Comparison of ENCODE assay signal across 4 worm cellular contexts in the genomic region with DNA sequence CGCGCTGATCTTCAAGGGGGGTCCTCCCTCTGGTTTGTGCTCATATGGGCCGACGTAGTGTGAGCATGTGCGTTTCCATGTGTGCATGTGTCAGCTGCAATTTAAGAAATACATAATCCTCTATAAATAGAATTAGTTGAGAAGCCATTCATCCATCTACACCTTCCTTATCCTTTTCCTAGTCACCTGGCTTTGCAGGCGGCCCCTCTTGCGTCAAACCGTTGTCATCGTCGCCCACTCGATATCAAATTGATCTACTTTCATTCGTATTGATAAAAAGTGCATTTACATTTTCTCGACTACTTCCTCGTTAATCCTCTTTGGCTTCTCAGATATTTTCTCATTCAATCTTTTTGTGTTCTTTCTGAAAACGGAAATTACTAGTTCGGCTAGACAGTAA.
TF ChIP-seq lines count a peak whose summit lies in the region.

No protein-coding gene starts in this region.

TF ChIP-seq in whole organism, L1 larva, 84 proteins besides CTCF, POLR2A, EP300 and RAD21:
- TF ChIP-seq ceh-82 (tag; optimal IDR thresholded peaks at IDR 0.05; lab: Kevin White, UChicago), result peak in 1 of 3 experiments; percentile 8
- TF ChIP-seq sox-4 (tag; optimal IDR thresholded peaks at IDR 0.05; lab: Kevin White, UChicago), result peak; percentile 23
- TF ChIP-seq fkh-8 (tag; optimal IDR thresholded peaks at IDR 0.05; lab: Kevin White, UChicago), result peak; percentile 66
- TF ChIP-seq dsc-1 (tag; optimal IDR thresholded peaks at IDR 0.05; lab: Kevin White, UChicago), result peak; percentile 88
- peak; percentile 49 for TF ChIP-seq nhr-71 (tag; optimal IDR thresholded peaks at IDR 0.05; lab: Kevin White, UChicago)
- TF ChIP-seq unc-86 (tag; optimal IDR thresholded peaks at IDR 0.05; lab: Kevin White, UChicago), result no peak
- TF ChIP-seq ceh-8 (GFP tag; optimal IDR thresholded peaks at IDR 0.05; lab: Kevin White, UChicago), result no peak
- peak; percentile 45 for TF ChIP-seq nhr-47 (tag; optimal IDR thresholded peaks at IDR 0.05; lab: Kevin White, UChicago)

TF ChIP-seq in whole organism, L2 larva, 48 proteins besides CTCF, POLR2A, EP300 and RAD21:
- TF ChIP-seq lsy-2 (tag; optimal IDR thresholded peaks at IDR 0.05; lab: Kevin White, UChicago) (peak in 1 of 2 experiments; percentile 10), alr-1 (tag; optimal IDR thresholded peaks at IDR 0.05; lab: Kevin White, UChicago) (no peak), nhr-25 (tag; optimal IDR thresholded peaks at IDR 0.05; lab: Kevin White, UChicago) (no peak), R02D3.7 (tag; optimal IDR thresholded peaks at IDR 0.05; lab: Kevin White, UChicago) (no peak), lin-11 (tag; optimal IDR thresholded peaks at IDR 0.05; lab: Kevin White, UChicago) (no peak), sma-9 (GFP tag; optimal IDR thresholded peaks at IDR 0.05; lab: Kevin White, UChicago) (peak; percentile 41), sma-9 (tag; optimal IDR thresholded peaks at IDR 0.05; lab: Kevin White, UChicago) (no peak), ama-1 (optimal IDR thresholded peaks at IDR 0.05; lab: Kevin White, UChicago) (no peak), mdl-1 (tag; optimal IDR thresholded peaks at IDR 0.05; lab: Kevin White, UChicago) (no peak)

TF ChIP-seq in whole organism, L3 larva, 47 proteins besides CTCF, POLR2A, EP300 and RAD21:
- TF ChIP-seq nhr-23 (tag; optimal IDR thresholded peaks at IDR 0.05; lab: Kevin White, UChicago) (peak; percentile 41), ceh-28 (tag; optimal IDR thresholded peaks at IDR 0.05; lab: Kevin White, UChicago) (no peak)

TF ChIP-seq in whole organism, L4 larva, 104 proteins besides CTCF, POLR2A, EP300 and RAD21:
- no peak for TF ChIP-seq zfp-2 (tag; optimal IDR thresholded peaks at IDR 0.05; lab: Kevin White, UChicago)
- no peak for TF ChIP-seq ctbp-1 (GFP tag; IDR thresholded peaks at IDR 0.05; lab: Robert Waterston, UW)
- TF ChIP-seq zip-11 (GFP tag; IDR thresholded peaks at IDR 0.05; lab: Robert Waterston, UW), result no peak
- TF ChIP-seq Y48G9A.11 (GFP tag; IDR thresholded peaks at IDR 0.05; lab: Robert Waterston, UW), result no peak
- no peak for TF ChIP-seq zip-2 (tag; optimal IDR thresholded peaks at IDR 0.05; lab: Kevin White, UChicago)
- peak; percentile 37 for TF ChIP-seq mxl-3 (GFP tag; optimal IDR thresholded peaks at IDR 0.05; lab: Kevin White, UChicago)
- TF ChIP-seq Y75B8A.6 (GFP tag; IDR thresholded peaks at IDR 0.05; lab: Robert Waterston, UW), result no peak
- no peak for TF ChIP-seq nhr-111 (GFP tag; optimal IDR thresholded peaks at IDR 0.05; lab: Kevin White, UChicago)
- peak; percentile 44 for TF ChIP-seq nhr-28 (tag; optimal IDR thresholded peaks at IDR 0.05; lab: Kevin White, UChicago)
- no peak for TF ChIP-seq tra-1 (GFP tag; IDR thresholded peaks at IDR 0.05; lab: Robert Waterston, UW)
- no peak for TF ChIP-seq F26F4.8 (GFP tag; conservative IDR thresholded peaks at IDR 0.05; lab: Robert Waterston, UW)
- TF ChIP-seq mep-1 (tag; optimal IDR thresholded peaks at IDR 0.05; lab: Kevin White, UChicago), result no peak
- TF ChIP-seq F44E2.7 (GFP tag; IDR thresholded peaks at IDR 0.05; lab: Robert Waterston, UW), result no peak
- no peak for TF ChIP-seq lin-13 (GFP tag; optimal IDR thresholded peaks at IDR 0.05; lab: Kevin White, UChicago)
- TF ChIP-seq rbr-2 (tag; optimal IDR thresholded peaks at IDR 0.05; lab: Kevin White, UChicago), result no peak
- TF ChIP-seq duxl-1 (tag; optimal IDR thresholded peaks at IDR 0.05; lab: Kevin White, UChicago; ENCODE audit: poor library complexity), result no peak
- no peak for TF ChIP-seq ceh-32 (tag; optimal IDR thresholded peaks at IDR 0.05; lab: Kevin White, UChicago; ENCODE audit: poor library complexity)
- no peak for TF ChIP-seq aly-2 (tag; optimal IDR thresholded peaks at IDR 0.05; lab: Kevin White, UChicago)
- no peak for TF ChIP-seq pqm-1 (tag; optimal IDR thresholded peaks at IDR 0.05; lab: Kevin White, UChicago)
- TF ChIP-seq aha-1 (tag; lab: Kevin White, UChicago), result peak; percentile 42
- TF ChIP-seq lin-1 (GFP tag; IDR thresholded peaks at IDR 0.05; lab: Robert Waterston, UW), result no peak

Comparison
In these comparisons a context has a peak if more than half of its experiments do, and no peak if none do; other contexts are left out.
1. Of the 29 proteins assayed by ChIP-seq in both whole organism, L4 larva and whole organism, L1 larva: peak only in whole organism, L4 larva: aha-1 and nhr-28; only in whole organism, L1 larva: none; in both: none; in neither: 26; mixed calls (peak in some experiments, not most) for 1.